Fruit fly (Drosophila melanogaster) whole organism, embryonic: Measurements from ENCODE around the gene CG3916.
A peak's percentile ranks its signal among the peaks of the same experiment; 100 is the strongest.

ENCODE experiments used
- CG11093 ChIP-seq: fragments of 200-800 bp; sonication (Bioruptor generic); IDR thresholded peaks from 3 replicates; pipeline ENCODE4 v1.3.6; 2022; ENCODE audit warnings: missing biosample characterization, missing genetic modification characterization
- CG11723 ChIP-seq: fragments of 200-800 bp; sonication (Bioruptor generic); optimal IDR thresholded peaks from 2 replicates; lab custom pipeline; 2017; ENCODE audit warnings: missing biosample characterization, mild to moderate bottlenecking, missing genetic modification characterization
- CG14860 ChIP-seq: fragments of 200-800 bp; sonication (Bioruptor generic); IDR thresholded peaks from 3 replicates; pipeline ENCODE4 v1.3.6; 2022; ENCODE audit warnings: missing biosample characterization, missing genetic modification characterization; ENCODE audit not compliant: partially characterized antibody
- CG16863 ChIP-seq: fragments of 200-800 bp; sonication (Bioruptor generic); optimal IDR thresholded peaks from 3 replicates; lab custom pipeline; 2016; ENCODE audit warnings: missing biosample characterization, missing genetic modification characterization
- CG17612 ChIP-seq: fragments of 200-800 bp; sonication (Bioruptor generic); IDR thresholded peaks from 2 replicates; pipeline ENCODE4 v1.3.6; 2022; ENCODE audit warnings: missing biosample characterization, missing genetic modification characterization
- CG30020 ChIP-seq: fragments of 200-800 bp; optimal IDR thresholded peaks from 2 replicates; lab custom pipeline; 2019; ENCODE audit warnings: missing biosample characterization, mild to moderate bottlenecking, missing genetic modification characterization, moderate library complexity
- CG31365 ChIP-seq: fragments of 200-800 bp; sonication (Bioruptor generic); optimal IDR thresholded peaks from 2 replicates; lab custom pipeline; 2018; ENCODE audit warnings: missing biosample characterization, mild to moderate bottlenecking, missing genetic modification characterization
- CG3407 ChIP-seq: fragments of 200-800 bp; sonication (Bioruptor generic); optimal IDR thresholded peaks from 2 replicates; lab custom pipeline; 2018; ENCODE audit warnings: missing biosample characterization, mild to moderate bottlenecking, missing genetic modification characterization
- CG4328 ChIP-seq: fragments of 200-800 bp; sonication (Bioruptor generic); optimal IDR thresholded peaks from 3 replicates; lab custom pipeline; 2017; ENCODE audit warnings: missing biosample characterization, missing genetic modification reagents, missing genetic modification characterization
- CG4404 ChIP-seq: fragments of 200-800 bp; sonication (Bioruptor generic); IDR thresholded peaks from 2 replicates; pipeline ENCODE4 v1.3.6; 2022; ENCODE audit warnings: missing biosample characterization, missing genetic modification characterization
- CG4424 ChIP-seq: fragments of 200-800 bp; sonication (Bioruptor generic); optimal IDR thresholded peaks from 3 replicates; lab custom pipeline; 2016; ENCODE audit warnings: missing biosample characterization, missing genetic modification characterization
- CG5180 ChIP-seq: fragments of 200-800 bp; sonication (Bioruptor generic); optimal IDR thresholded peaks from 3 replicates; lab custom pipeline; 2017; ENCODE audit warnings: missing biosample characterization, missing genetic modification characterization, mild to moderate bottlenecking, moderate library complexity, missing genetic modification reagents
- CG6654 ChIP-seq: fragments of 200-800 bp; sonication (Bioruptor generic); optimal IDR thresholded peaks from 2 replicates; lab custom pipeline; 2017; ENCODE audit warnings: missing biosample characterization, mild to moderate bottlenecking, missing genetic modification characterization
- CG6813 ChIP-seq: fragments of 200-800 bp; sonication (Bioruptor generic); optimal IDR thresholded peaks from 2 replicates; lab custom pipeline; 2017; ENCODE audit warnings: missing biosample characterization, missing genetic modification characterization, mild to moderate bottlenecking, moderate library complexity, missing genetic modification reagents
- CG9932 ChIP-seq: fragments of 200-800 bp; sonication (Bioruptor generic); IDR thresholded peaks from 2 replicates; pipeline ENCODE4 v1.3.6; 2022; ENCODE audit warnings: missing biosample characterization, missing genetic modification characterization
- CHES-1-like ChIP-seq: fragments of 200-800 bp; sonication (Bioruptor generic); optimal IDR thresholded peaks from 2 replicates; lab custom pipeline; 2016; ENCODE audit warnings: missing biosample characterization, missing genetic modification characterization
- CTCF ChIP-seq: fragments of 200-800 bp; sonication (Bioruptor generic); optimal IDR thresholded peaks from 2 replicates; lab custom pipeline; 2017; ENCODE audit warnings: missing biosample characterization, mild to moderate bottlenecking, missing genetic modification characterization, moderate library complexity
- Dll ChIP-seq: fragments of 200-800 bp; sonication (Bioruptor generic); IDR thresholded peaks from 4 replicates; pipeline ENCODE4 v1.3.6; 2022; ENCODE audit warnings: missing biosample characterization, missing genetic modification characterization; ENCODE audit not compliant: partially characterized antibody
- Drgx ChIP-seq: fragments of 200-800 bp; sonication (Bioruptor generic); IDR thresholded peaks from 2 replicates; pipeline ENCODE4 v1.3.6; 2022; ENCODE audit warnings: missing biosample characterization, missing genetic modification characterization
- E2f1 ChIP-seq: fragments of 200-800 bp; sonication (Bioruptor generic); IDR thresholded peaks from 2 replicates; pipeline ENCODE4 v1.3.6; 2022; ENCODE audit warnings: missing biosample characterization, missing genetic modification characterization
- E2f2 ChIP-seq: fragments of 200-800 bp; sonication (Bioruptor generic); IDR thresholded peaks from 2 replicates; pipeline ENCODE4 v1.3.6; 2022; ENCODE audit warnings: missing biosample characterization, missing genetic modification characterization
- Fer2 ChIP-seq: fragments of 200-800 bp; sonication (Bioruptor generic); optimal IDR thresholded peaks from 2 replicates; lab custom pipeline; 2018; ENCODE audit warnings: missing biosample characterization, mild to moderate bottlenecking, missing genetic modification characterization, moderate library complexity
- HLH4C ChIP-seq: fragments of 200-800 bp; sonication (Bioruptor generic); IDR thresholded peaks from 3 replicates; pipeline ENCODE4 v1.3.6; 2022; ENCODE audit warnings: missing biosample characterization, missing genetic modification characterization; ENCODE audit not compliant: partially characterized antibody
- HLH54F ChIP-seq: fragments of 200-800 bp; sonication (Bioruptor generic); optimal IDR thresholded peaks from 3 replicates; lab custom pipeline; 2016; ENCODE audit warnings: missing biosample characterization, missing genetic modification characterization
- HmgZ ChIP-seq: fragments of 200-800 bp; sonication (Bioruptor generic); optimal IDR thresholded peaks from 2 replicates; lab custom pipeline; 2018; ENCODE audit warnings: missing biosample characterization, mild to moderate bottlenecking, missing genetic modification characterization
- Hr78 ChIP-seq, 2 experiments: fragments of 200-800 bp in 1 of 2; fragments of >200 bp in 1 of 2; sonication (Bioruptor generic) in 1 of 2; optimal IDR thresholded peaks; 2 replicates each; lab custom pipeline; 2017 to 2019; ENCODE audit warnings: missing biosample characterization in 2 of 2, missing genetic modification characterization in 2 of 2, mild to moderate bottlenecking in 1 of 2, moderate library complexity in 1 of 2
- Nf-YA ChIP-seq: fragments of 200-800 bp; sonication (Bioruptor generic); IDR thresholded peaks from 2 replicates; pipeline ENCODE4 v1.3.6; 2022; ENCODE audit warnings: missing biosample characterization, missing genetic modification characterization
- Oaz ChIP-seq: fragments of 200-800 bp; sonication (Bioruptor generic); IDR thresholded peaks from 2 replicates; pipeline ENCODE4 v1.3.6; 2022; ENCODE audit warnings: missing biosample characterization, missing genetic modification characterization
- Tbp ChIP-seq: fragments of >200 bp; optimal IDR thresholded peaks from 2 replicates; lab custom pipeline; 2018; ENCODE audit warnings: missing biosample characterization, missing genetic modification characterization
- ara ChIP-seq: fragments of 200-800 bp; sonication (Bioruptor generic); IDR thresholded peaks from 2 replicates; pipeline ENCODE4 v1.3.6; 2022; ENCODE audit warnings: missing biosample characterization, missing genetic modification characterization
- bab2 ChIP-seq: fragments of 200-800 bp; sonication (Bioruptor generic); optimal IDR thresholded peaks from 2 replicates; lab custom pipeline; 2016; ENCODE audit warnings: missing biosample characterization, missing genetic modification characterization
- bowl ChIP-seq: fragments of 200-800 bp; sonication (Bioruptor generic); IDR thresholded peaks from 2 replicates; pipeline ENCODE4 v1.3.6; 2022; ENCODE audit warnings: missing biosample characterization, missing genetic modification characterization
- cg ChIP-seq: fragments of 200-800 bp; sonication (Bioruptor generic); optimal IDR thresholded peaks from 3 replicates; lab custom pipeline; 2019; ENCODE audit warnings: missing biosample characterization, mild to moderate bottlenecking, missing genetic modification characterization, moderate library complexity
- corto ChIP-seq: fragments of 200-800 bp; sonication (Bioruptor generic); optimal IDR thresholded peaks from 2 replicates; lab custom pipeline; 2016; ENCODE audit warnings: missing biosample characterization, mild to moderate bottlenecking, missing genetic modification characterization, moderate library complexity
- dan ChIP-seq: fragments of 200-800 bp; sonication (Bioruptor generic); IDR thresholded peaks from 2 replicates; pipeline ENCODE4 v1.3.6; 2022; ENCODE audit warnings: missing biosample characterization, missing genetic modification characterization
- emc ChIP-seq: fragments of 200-800 bp; sonication (Bioruptor generic); optimal IDR thresholded peaks from 2 replicates; lab custom pipeline; 2016; ENCODE audit warnings: missing biosample characterization, missing genetic modification characterization
- eve ChIP-seq, 2 experiments: fragments of >200 bp; optimal IDR thresholded peaks; 2 replicates each; lab custom pipeline; 2017; ENCODE audit warnings: missing biosample characterization in 2 of 2, missing genetic modification characterization in 2 of 2
- gcm ChIP-seq: fragments of 200-800 bp; sonication (Bioruptor generic); optimal IDR thresholded peaks from 2 replicates; lab custom pipeline; 2019; ENCODE audit warnings: missing biosample characterization, mild to moderate bottlenecking, missing genetic modification characterization, moderate library complexity
- gsb-n ChIP-seq: fragments of 200-800 bp; sonication (Bioruptor generic); optimal IDR thresholded peaks from 3 replicates; lab custom pipeline; 2018; ENCODE audit warnings: missing biosample characterization, mild to moderate bottlenecking, missing genetic modification characterization
- ind ChIP-seq: fragments of 200-800 bp; sonication (Bioruptor generic); optimal IDR thresholded peaks from 3 replicates; lab custom pipeline; 2016; ENCODE audit warnings: missing biosample characterization, missing genetic modification characterization
- jumu ChIP-seq: fragments of 200-800 bp; sonication (Bioruptor generic); optimal IDR thresholded peaks from 3 replicates; lab custom pipeline; 2016; ENCODE audit warnings: missing biosample characterization, missing genetic modification characterization
- lilli ChIP-seq: fragments of 200-800 bp; sonication (Bioruptor generic); optimal IDR thresholded peaks from 3 replicates; lab custom pipeline; 2016; ENCODE audit warnings: missing biosample characterization, missing genetic modification characterization
- lmd ChIP-seq: fragments of 200-800 bp; sonication (Bioruptor generic); IDR thresholded peaks from 2 replicates; pipeline ENCODE4 v1.3.6; 2022; ENCODE audit warnings: missing biosample characterization, missing genetic modification characterization
- luna ChIP-seq: fragments of 200-800 bp; sonication (Bioruptor generic); optimal IDR thresholded peaks from 2 replicates; lab custom pipeline; 2016; ENCODE audit warnings: missing biosample characterization, missing genetic modification characterization
- nom ChIP-seq: fragments of 200-800 bp; sonication (Bioruptor generic); optimal IDR thresholded peaks from 2 replicates; lab custom pipeline; 2017; ENCODE audit warnings: missing biosample characterization, missing genetic modification characterization, mild to moderate bottlenecking, moderate library complexity, missing genetic modification reagents
- pfk ChIP-seq: fragments of 200-800 bp; sonication (Bioruptor generic); optimal IDR thresholded peaks from 2 replicates; lab custom pipeline; 2018; ENCODE audit warnings: missing biosample characterization, mild to moderate bottlenecking, missing genetic modification characterization, moderate library complexity
- pnt ChIP-seq: fragments of 200-800 bp; sonication (Bioruptor generic); optimal IDR thresholded peaks from 3 replicates; lab custom pipeline; 2016; ENCODE audit warnings: missing biosample characterization, missing genetic modification characterization
- pum ChIP-seq: fragments of 200-800 bp; sonication (Bioruptor generic); optimal IDR thresholded peaks from 2 replicates; lab custom pipeline; 2016; ENCODE audit warnings: missing biosample characterization, missing genetic modification characterization
- repo ChIP-seq: fragments of 200-800 bp; sonication (Bioruptor generic); optimal IDR thresholded peaks from 2 replicates; lab custom pipeline; 2016; ENCODE audit warnings: missing biosample characterization, missing genetic modification characterization
- sim ChIP-seq: fragments of 200-800 bp; sonication (Bioruptor generic); IDR thresholded peaks from 2 replicates; pipeline ENCODE4 v1.3.6; 2022; ENCODE audit warnings: missing biosample characterization, missing genetic modification characterization

The CG3916 gene

DNA sequence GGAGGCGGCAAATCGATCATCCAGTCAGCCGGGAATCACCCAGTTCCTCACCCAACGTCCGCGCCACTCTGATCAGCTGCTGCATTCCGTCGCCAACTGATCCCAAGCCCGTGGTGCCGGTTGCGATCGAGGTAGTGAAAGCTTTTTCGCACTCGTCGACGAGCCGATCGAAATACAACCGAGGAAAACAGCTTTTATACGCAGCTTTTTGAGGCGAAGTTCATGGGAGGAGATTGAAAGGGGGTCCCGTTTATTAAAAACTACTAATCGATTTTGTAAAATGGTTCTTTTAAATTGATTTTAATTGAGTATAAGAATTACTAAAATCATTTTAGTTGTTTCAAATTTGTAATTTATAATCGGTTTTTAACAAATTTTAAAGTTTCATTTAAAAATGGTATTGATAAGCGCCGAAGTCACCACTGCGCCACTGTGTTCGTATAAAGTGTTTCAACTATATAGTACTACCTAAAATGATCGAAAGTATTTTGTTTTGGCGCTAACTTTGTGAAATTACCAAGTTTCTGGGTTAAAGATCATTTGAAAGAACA lies 7.8 kb upstream of the CG3916 start, which contains the start of gene CG4860 (continued):
- TF ChIP-seq Tbp (GFP tag; lab: Kevin White, UChicago): no peak
- peak; percentile 87 for TF ChIP-seq ind (GFP tag; lab: Kevin White, UChicago)
- peak; percentile 62 for TF ChIP-seq CG5180 (GFP tag; lab: Kevin White, UChicago)
- TF ChIP-seq Oaz: 0 out of 2 replicates have a peak, but pooled peaks have one; percentile 16
- peak; percentile 84 for TF ChIP-seq CG16863 (GFP tag; lab: Kevin White, UChicago)
- TF ChIP-seq CG6813 (GFP tag; lab: Kevin White, UChicago): peak; percentile 52
- TF ChIP-seq Nf-YA (GFP tag; lab: Robert Waterston, UW): peak; percentile 68
- peak; percentile 93 for TF ChIP-seq lilli (GFP tag; lab: Kevin White, UChicago)
- TF ChIP-seq Drgx (GFP tag; lab: Robert Waterston, UW): peak; percentile 88
- TF ChIP-seq CG3407 (GFP tag; lab: Kevin White, UChicago): peak; percentile 74
- TF ChIP-seq Dll (GFP tag; lab: Robert Waterston, UW): no peak
- TF ChIP-seq cg: no peak
- peak; percentile 89 for TF ChIP-seq HLH54F (GFP tag; lab: Kevin White, UChicago)
- no peak for TF ChIP-seq CG14860 (GFP tag; lab: Robert Waterston, UW)
- TF ChIP-seq HLH4C (GFP tag; lab: Robert Waterston, UW): 0 out of 3 replicates have a peak, but pooled peaks have one; percentile 6
- TF ChIP-seq CHES-1-like: peak; percentile 81
- TF ChIP-seq emc (GFP tag; lab: Kevin White, UChicago): peak; percentile 73
- peak; percentile 76 for TF ChIP-seq pnt (GFP tag; lab: Kevin White, UChicago)
- TF ChIP-seq luna (GFP tag; lab: Kevin White, UChicago): peak; percentile 70
- peak; percentile 73 for TF ChIP-seq CG17612 (GFP tag; lab: Robert Waterston, UW)
- no peak for TF ChIP-seq pfk (GFP tag; lab: Kevin White, UChicago)
- TF ChIP-seq bowl (GFP tag; lab: Robert Waterston, UW): peak; percentile 24; the same call in 1 of the 2 replicates
- TF ChIP-seq E2f2 (GFP tag; lab: Robert Waterston, UW): peak; percentile 60; the same call in 1 of the 2 replicates
- no peak for TF ChIP-seq CG30020 (tag; lab: Kevin White, UChicago)
- peak; percentile 63 for TF ChIP-seq repo (GFP tag; lab: Kevin White, UChicago)
- TF ChIP-seq CG31365 (tag; lab: Kevin White, UChicago): peak; percentile 42
- TF ChIP-seq lmd (GFP tag; lab: Robert Waterston, UW): peak; percentile 90
- peak; percentile 87 for TF ChIP-seq Fer2 (tag; lab: Kevin White, UChicago)
- TF ChIP-seq eve (GFP tag; optimal IDR thresholded peaks at IDR 0.05; lab: Kevin White, UChicago): no peak
- peak; percentile 61 for TF ChIP-seq CG4328 (GFP tag; lab: Kevin White, UChicago)
- TF ChIP-seq dan (GFP tag; lab: Robert Waterston, UW): no peak
- TF ChIP-seq sim: peak; percentile 57; the same call in 1 of the 2 replicates
- TF ChIP-seq Hr78 (GFP tag; optimal IDR thresholded peaks at IDR 0.05; lab: Kevin White, UChicago): no peak
- peak; percentile 71 for TF ChIP-seq corto (GFP tag; lab: Kevin White, UChicago)
- peak; percentile 89 for TF ChIP-seq E2f1 (GFP tag; lab: Robert Waterston, UW)
- TF ChIP-seq CTCF (GFP tag; lab: Kevin White, UChicago): no peak
- peak; percentile 95 for TF ChIP-seq CG9932 (GFP tag; lab: Robert Waterston, UW)
- peak; percentile 84 for TF ChIP-seq pum (GFP tag; lab: Kevin White, UChicago)
- peak; percentile 53; the same call in 1 of the 3 replicates for TF ChIP-seq CG11093 (GFP tag; lab: Robert Waterston, UW)
- TF ChIP-seq nom (GFP tag; lab: Kevin White, UChicago): peak; percentile 49
- TF ChIP-seq ara: peak; percentile 79
- TF ChIP-seq CG4424 (GFP tag; lab: Kevin White, UChicago): peak; percentile 88
- TF ChIP-seq CG4404 (GFP tag; lab: Robert Waterston, UW): 0 out of 2 replicates have a peak, but pooled peaks have one; percentile 35
- TF ChIP-seq HmgZ (tag; lab: Kevin White, UChicago): peak; percentile 77
- peak; percentile 81 for TF ChIP-seq gcm
- TF ChIP-seq jumu (GFP tag; lab: Kevin White, UChicago): peak; percentile 85
- peak; percentile 57 for TF ChIP-seq CG11723
- peak; percentile 81 for TF ChIP-seq gsb-n (tag; lab: Kevin White, UChicago)
- TF ChIP-seq CG6654 (GFP tag; lab: Kevin White, UChicago): peak; percentile 55
- TF ChIP-seq bab2 (GFP tag; lab: Kevin White, UChicago): peak; percentile 85
